Worm (Caenorhabditis elegans) whole organism, mixed stage, embryonic: ENCODE data around the gene ins-3.

Experiments
- hlh-1 ChIP-seq: fragments of 150-350 bp; optimal IDR thresholded peaks from 2 replicates; lab custom pipeline; 2014; ENCODE audit warnings: missing biosample characterization, missing genetic modification reagents, missing genetic modification characterization
- lin-13 ChIP-seq: fragments of 150-350 bp; optimal IDR thresholded peaks from 2 replicates; lab custom pipeline; 2014; ENCODE audit warnings: missing biosample characterization, missing genetic modification characterization
- mls-2 ChIP-seq: sonication (generic microtip); optimal IDR thresholded peaks from 2 replicates; lab custom pipeline; 2016; ENCODE audit warnings: mild to moderate bottlenecking, missing genetic modification characterization, moderate library complexity, missing compliant biosample characterization
- nhr-28 ChIP-seq: fragments of 150-350 bp; optimal IDR thresholded peaks from 2 replicates; lab custom pipeline; 2014; ENCODE audit warnings: missing biosample characterization, missing genetic modification characterization
- unc-62 ChIP-seq: fragments of 150-350 bp; optimal IDR thresholded peaks from 2 replicates; lab custom pipeline; 2014; ENCODE audit warnings: missing biosample characterization, missing genetic modification reagents, missing genetic modification characterization
- ztf-11 ChIP-seq: fragments of 150-350 bp; optimal IDR thresholded peaks from 2 replicates; lab custom pipeline; 2014; ENCODE audit warnings: missing biosample characterization, missing genetic modification characterization

DNA sequence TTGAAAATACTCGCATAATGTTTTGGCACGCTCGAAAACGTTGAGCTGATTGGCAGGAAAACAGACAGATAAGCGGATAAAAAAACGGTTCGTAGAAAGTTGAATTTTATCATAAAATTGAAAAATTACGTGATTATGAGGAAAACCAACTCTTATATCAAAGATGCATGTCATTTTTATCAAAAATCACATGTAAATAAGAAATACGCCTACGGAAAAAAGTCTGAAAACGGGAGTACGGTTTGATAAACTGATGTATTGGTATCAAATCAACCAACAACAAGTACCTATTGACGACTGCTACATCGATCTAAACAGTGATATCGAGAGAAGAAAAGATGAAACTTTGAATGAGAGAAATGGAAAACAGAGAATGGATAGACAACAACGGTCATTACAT is 35.1 kb upstream of the ins-3 start:
- no peak for TF ChIP-seq mls-2 (tag; lab: Kevin White, UChicago)
- no peak for TF ChIP-seq ztf-11 (tag; lab: Kevin White, UChicago)
- no peak for TF ChIP-seq unc-62 (GFP tag; lab: Kevin White, UChicago)
- no peak for TF ChIP-seq nhr-28 (tag; lab: Kevin White, UChicago)
- no peak for TF ChIP-seq hlh-1 (tag; lab: Kevin White, UChicago)
- no peak for TF ChIP-seq lin-13 (tag; lab: Kevin White, UChicago)
